Worm (Caenorhabditis elegans): Measurements from ENCODE around the gene srd-18.

DNA sequence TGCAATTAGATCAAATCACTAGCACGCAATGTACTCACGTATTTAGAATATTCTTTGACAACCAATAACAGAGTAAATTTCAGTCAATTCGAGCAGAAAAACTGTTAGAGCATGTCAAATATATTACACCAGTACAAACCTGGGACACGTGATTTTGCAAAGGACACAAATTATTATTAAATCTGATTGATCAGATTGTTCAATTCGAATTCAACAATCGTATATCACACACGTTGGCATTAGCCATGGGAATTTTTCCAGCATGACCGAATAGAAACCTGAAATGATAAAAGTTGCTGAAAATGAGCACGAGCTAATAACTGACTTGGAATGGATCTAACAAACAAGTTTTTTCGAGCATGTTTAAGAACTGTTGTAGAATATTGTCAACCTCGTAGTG, 3.6 kb downstream of the srd-18 start, which contains the start of gene srv-9:
- TF ChIP-seq madf-10 (tag; optimal IDR thresholded peaks at IDR 0.05), result no peak
- no peak for TF ChIP-seq nhr-90 (tag; optimal IDR thresholded peaks at IDR 0.05)
- TF ChIP-seq snpc-4 (GFP tag; optimal IDR thresholded peaks at IDR 0.05), result no peak
- no peak for TF ChIP-seq snpc-4 (tag; optimal IDR thresholded peaks at IDR 0.05)
- TF ChIP-seq unc-62 (GFP tag; optimal IDR thresholded peaks at IDR 0.05), result no peak
- no peak for TF ChIP-seq hmg-20 (GFP tag; IDR thresholded peaks at IDR 0.05)
- TF ChIP-seq K12H6.12 (tag; optimal IDR thresholded peaks at IDR 0.05), result no peak
- no peak for TF ChIP-seq bed-1 (GFP tag; IDR thresholded peaks at IDR 0.05)
- TF ChIP-seq somi-1 (GFP tag; optimal IDR thresholded peaks at IDR 0.05), result no peak
- TF ChIP-seq pbrm-1 (GFP tag; IDR thresholded peaks at IDR 0.05), result no peak
- TF ChIP-seq T07F8.4 (tag; optimal IDR thresholded peaks at IDR 0.05), result no peak
